Worm (Caenorhabditis elegans): ENCODE data around the gene ckb-4.

ce11 chrV:2146795-2147194, 37.6 kb upstream of the ckb-4 start, which contains the start of gene srbc-20:
- TF ChIP-seq ets-4 (GFP tag; optimal IDR thresholded peaks at IDR 0.05): no peak
- TF ChIP-seq unc-62 (GFP tag; optimal IDR thresholded peaks at IDR 0.05): no peak
- TF ChIP-seq madf-6 (GFP tag; IDR thresholded peaks at IDR 0.05): no peak
- no peak for TF ChIP-seq nhr-27 (tag; optimal IDR thresholded peaks at IDR 0.05)
- TF ChIP-seq snpc-1.1 (tag; optimal IDR thresholded peaks at IDR 0.05; ENCODE audit: insufficient read depth): no peak
- TF ChIP-seq D2030.7 (GFP tag; IDR thresholded peaks at IDR 0.05): no peak
- TF ChIP-seq egrh-3 (GFP tag; IDR thresholded peaks at IDR 0.05): no peak
- TF ChIP-seq pha-4 (tag; optimal IDR thresholded peaks at IDR 0.05): no peak
- TF ChIP-seq B0035.1 (tag; optimal IDR thresholded peaks at IDR 0.05): no peak
- no peak for TF ChIP-seq lin-35 (GFP tag; optimal IDR thresholded peaks at IDR 0.05)
- TF ChIP-seq rec-8 (tag; optimal IDR thresholded peaks at IDR 0.05): no peak

All from whole organism, young adult.